Fruit fly (Drosophila melanogaster) whole organism, wandering third instar larva: ENCODE results near the gene CG9682.

ENCODE experiments used
- Abd-B ChIP-seq: fragments of >200 bp; optimal IDR thresholded peaks from 2 replicates; lab custom pipeline; 2017; ENCODE audit warnings: missing biosample characterization, missing genetic modification characterization
- CG32264 ChIP-seq: fragments of 200-800 bp; sonication (Bioruptor generic); optimal IDR thresholded peaks from 2 replicates; lab custom pipeline; 2016; ENCODE audit warnings: missing biosample characterization, missing genetic modification characterization
- CG9705 ChIP-seq: fragments of 200-800 bp; sonication (Bioruptor generic); optimal IDR thresholded peaks from 2 replicates; lab custom pipeline; 2018; ENCODE audit warnings: missing biosample characterization, mild to moderate bottlenecking, missing genetic modification characterization
- Dfd ChIP-seq: fragments of >200 bp; optimal IDR thresholded peaks from 2 replicates; lab custom pipeline; 2017; ENCODE audit warnings: missing biosample characterization, missing genetic modification characterization
- Dif ChIP-seq: fragments of 200-275, 200-300 bp; sonication (Bioruptor generic); optimal IDR thresholded peaks from 2 replicates; lab custom pipeline; 2018; ENCODE audit warnings: missing biosample characterization, missing genetic modification characterization; ENCODE audit not compliant: partially characterized antibody
- GATAd ChIP-seq: sonication (Bioruptor generic); optimal IDR thresholded peaks from 2 replicates; lab custom pipeline; 2016; ENCODE audit warnings: missing biosample characterization, missing genetic modification characterization
- HLH106 ChIP-seq: fragments of 200-800 bp; optimal IDR thresholded peaks from 3 replicates; lab custom pipeline; 2019; ENCODE audit warnings: missing biosample characterization, mild to moderate bottlenecking, missing genetic modification characterization, moderate library complexity
- Hnf4 ChIP-seq: fragments of 200-800 bp; sonication (Bioruptor generic); optimal IDR thresholded peaks from 2 replicates; lab custom pipeline; 2016; ENCODE audit warnings: missing biosample characterization, mild to moderate bottlenecking, missing genetic modification characterization
- Hr83 ChIP-seq: fragments of 200-300 bp; sonication (Bioruptor generic); optimal IDR thresholded peaks from 2 replicates; lab custom pipeline; 2016; ENCODE audit warnings: missing biosample characterization, mild to moderate bottlenecking, missing genetic modification characterization, moderate library complexity; ENCODE audit not compliant: poor library complexity, severe bottlenecking
- Jra ChIP-seq: sonication (Bioruptor generic); optimal IDR thresholded peaks from 2 replicates; lab custom pipeline; 2016; ENCODE audit warnings: missing biosample characterization, missing genetic modification characterization
- Mio ChIP-seq: sonication (Bioruptor generic); optimal IDR thresholded peaks from 2 replicates; lab custom pipeline; 2016; ENCODE audit warnings: missing biosample characterization, missing genetic modification characterization
- Myc ChIP-seq: fragments of >200 bp; optimal IDR thresholded peaks from 2 replicates; lab custom pipeline; 2017
- N ChIP-seq: fragments of >200 bp; optimal IDR thresholded peaks from 2 replicates; lab custom pipeline; 2018; ENCODE audit warnings: missing biosample characterization, missing external identifiers, missing genetic modification characterization
- OdsH ChIP-seq: fragments of 200-800 bp; sonication (Bioruptor generic); optimal IDR thresholded peaks from 2 replicates; lab custom pipeline; 2016; ENCODE audit warnings: missing biosample characterization, mild to moderate bottlenecking, missing genetic modification characterization
- Rel ChIP-seq, 2 experiments: fragments of 200-800 bp; sonication (Bioruptor generic) in 1 of 2; optimal IDR thresholded peaks; 2 replicates in 1 of 2; 3 replicates in 1 of 2; lab custom pipeline; 2016 to 2019; ENCODE audit warnings: mild to moderate bottlenecking in 2 of 2, missing biosample characterization in 2 of 2, missing genetic modification characterization in 2 of 2, moderate library complexity in 1 of 2
- Sp1 ChIP-seq: fragments of 200-800 bp; sonication (Bioruptor generic); optimal IDR thresholded peaks from 3 replicates; lab custom pipeline; 2019; ENCODE audit warnings: missing biosample characterization, mild to moderate bottlenecking, missing genetic modification characterization, moderate library complexity
- Vsx2 ChIP-seq: fragments of 200-300, 225-300 bp; sonication (Bioruptor generic); optimal IDR thresholded peaks from 2 replicates; lab custom pipeline; 2018; ENCODE audit warnings: missing biosample characterization, missing genetic modification characterization; ENCODE audit not compliant: partially characterized antibody
- br ChIP-seq: fragments of 200-800 bp; sonication (Bioruptor generic); optimal IDR thresholded peaks from 2 replicates; lab custom pipeline; 2016; ENCODE audit warnings: missing biosample characterization, missing genetic modification characterization
- brk ChIP-seq: fragments of 200-800 bp; sonication (Bioruptor generic); optimal IDR thresholded peaks from 2 replicates; lab custom pipeline; 2016; ENCODE audit warnings: missing biosample characterization, mild to moderate bottlenecking, missing genetic modification characterization
- dl ChIP-seq, 2 experiments: fragments of 175-275, 200-275 bp in 1 of 2; fragments of 200-275 bp in 1 of 2; sonication (Bioruptor generic); optimal IDR thresholded peaks; lab custom pipeline; 2018; ENCODE audit warnings: mild to moderate bottlenecking in 2 of 2, missing biosample characterization in 2 of 2, missing genetic modification characterization in 2 of 2, moderate library complexity in 2 of 2; ENCODE audit not compliant: partially characterized antibody in 2 of 2, insufficient read depth in 1 of 2
- ey ChIP-seq: fragments of 200-800 bp; sonication (Bioruptor generic); optimal IDR thresholded peaks from 2 replicates; lab custom pipeline; 2016; ENCODE audit warnings: missing biosample characterization, missing genetic modification characterization
- foxo ChIP-seq, 2 experiments: fragments of 200-800 bp; sonication (Bioruptor generic); optimal IDR thresholded peaks; 2 replicates in 1 of 2; 3 replicates in 1 of 2; lab custom pipeline; 2016 to 2017; ENCODE audit warnings: missing biosample characterization in 2 of 2, missing genetic modification characterization in 2 of 2
- fru ChIP-seq: fragments of 200-800 bp; sonication (Bioruptor generic); optimal IDR thresholded peaks from 3 replicates; lab custom pipeline; 2016; ENCODE audit warnings: missing biosample characterization, mild to moderate bottlenecking, missing genetic modification characterization
- h ChIP-seq: fragments of 200-800 bp; sonication (Bioruptor generic); optimal IDR thresholded peaks from 3 replicates; lab custom pipeline; 2016; ENCODE audit warnings: missing biosample characterization, mild to moderate bottlenecking, missing genetic modification characterization
- jim ChIP-seq: fragments of 175-275, 200-325 bp; sonication (Bioruptor generic); optimal IDR thresholded peaks from 2 replicates; lab custom pipeline; 2016; ENCODE audit warnings: missing biosample characterization, mild to moderate bottlenecking, missing genetic modification characterization
- pan ChIP-seq: fragments of >200 bp; optimal IDR thresholded peaks from 2 replicates; lab custom pipeline; 2017
- psq ChIP-seq: fragments of 200-800 bp; sonication (Bioruptor generic); optimal IDR thresholded peaks from 3 replicates; lab custom pipeline; 2017; ENCODE audit warnings: missing biosample characterization, mild to moderate bottlenecking, missing genetic modification characterization, moderate library complexity
- rgr ChIP-seq: fragments of 200-800 bp; sonication (Bioruptor generic); optimal IDR thresholded peaks from 3 replicates; lab custom pipeline; 2016; ENCODE audit warnings: missing biosample characterization, mild to moderate bottlenecking, missing genetic modification characterization
- sage ChIP-seq: fragments of 200-800 bp; sonication (Bioruptor generic); optimal IDR thresholded peaks from 2 replicates; lab custom pipeline; 2016; ENCODE audit warnings: missing biosample characterization, mild to moderate bottlenecking, missing genetic modification characterization
- sv ChIP-seq: fragments of 200-800 bp; sonication (Bioruptor generic); optimal IDR thresholded peaks from 3 replicates; lab custom pipeline; 2016; ENCODE audit warnings: missing biosample characterization, missing genetic modification characterization
- tai ChIP-seq: sonication (Bioruptor generic); optimal IDR thresholded peaks from 2 replicates; lab custom pipeline; 2016; ENCODE audit warnings: missing biosample characterization, missing genetic modification characterization
- usp ChIP-seq: fragments of >200 bp; optimal IDR thresholded peaks from 2 replicates; lab custom pipeline; 2017; ENCODE audit warnings: missing biosample characterization, missing genetic modification characterization
- woc ChIP-seq: sonication (Bioruptor generic); optimal IDR thresholded peaks from 2 replicates; lab custom pipeline; 2016; ENCODE audit warnings: missing biosample characterization, mild to moderate bottlenecking, missing genetic modification characterization

Gene CG9682

dm6 chr3R:30268733-30269132 is 18.0 kb downstream of the CG9682 start:
- TF ChIP-seq foxo (GFP tag; optimal IDR thresholded peaks at IDR 0.05; lab: Kevin White, UChicago): peak in 1 of 2 experiments; percentile 22
- TF ChIP-seq rgr (GFP tag; lab: Kevin White, UChicago): peak; percentile 9
- TF ChIP-seq Dfd (GFP tag; lab: Kevin White, UChicago): no peak
- no peak for TF ChIP-seq GATAd (GFP tag; lab: Kevin White, UChicago)
- TF ChIP-seq h (GFP tag; lab: Kevin White, UChicago): peak; percentile 16
- TF ChIP-seq ey (GFP tag; lab: Kevin White, UChicago): peak; percentile 17
- no peak for TF ChIP-seq sage (GFP tag; lab: Kevin White, UChicago)
- TF ChIP-seq CG32264 (GFP tag; lab: Kevin White, UChicago): no peak
- no peak for TF ChIP-seq dl (GFP tag; optimal IDR thresholded peaks at IDR 0.05; lab: Kevin White, UChicago; ENCODE audit: insufficient read depth in 1 of 2, partially characterized antibody in 2 of 2)
- TF ChIP-seq psq (GFP tag; lab: Kevin White, UChicago): peak; percentile 0
- TF ChIP-seq woc (GFP tag; lab: Kevin White, UChicago): peak; percentile 8
- TF ChIP-seq Dif: no peak
- no peak for TF ChIP-seq tai (GFP tag; lab: Kevin White, UChicago)
- TF ChIP-seq fru (GFP tag; lab: Kevin White, UChicago): peak; percentile 31

DNA sequence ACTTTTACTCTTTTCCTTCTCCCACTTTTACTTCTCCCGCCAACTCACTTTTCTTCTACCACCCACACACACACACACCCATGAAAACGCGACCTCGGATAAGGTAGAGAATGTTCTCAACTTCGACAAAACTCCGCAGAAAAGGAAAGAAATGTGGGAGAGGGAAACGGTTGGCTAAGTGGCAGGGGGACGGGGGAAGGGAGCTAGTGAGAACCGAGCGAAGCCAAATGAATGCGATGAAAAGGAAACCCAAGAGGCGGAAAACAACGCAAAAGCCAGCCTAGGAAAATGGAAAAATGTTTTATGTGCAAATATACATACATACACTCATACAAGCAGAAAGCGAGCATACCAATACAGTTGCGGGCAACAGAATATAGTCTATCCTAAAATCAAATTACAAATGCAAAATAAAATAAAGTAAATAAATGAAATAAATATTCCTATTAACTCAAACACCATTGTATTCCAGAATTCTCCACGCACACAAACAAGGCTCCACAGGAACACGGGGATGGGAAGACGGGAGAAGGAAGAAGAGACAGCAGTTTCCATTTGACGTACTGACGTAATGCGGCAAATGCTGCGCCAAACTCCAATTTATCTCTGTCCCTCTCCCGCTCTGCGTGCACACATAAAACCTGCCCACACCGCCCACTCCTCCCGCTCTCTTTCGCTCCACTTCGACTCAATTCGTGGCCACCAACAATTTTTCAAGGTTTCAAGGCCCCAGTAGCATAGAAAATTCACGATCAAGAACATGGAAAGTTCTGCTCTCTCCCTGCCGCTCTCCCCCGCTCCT is 19.8 kb downstream of the CG9682 start:
- TF ChIP-seq Dif (peak; percentile 10), sage (GFP tag; lab: Kevin White, UChicago) (no peak), rgr (GFP tag; lab: Kevin White, UChicago) (no peak), Sp1 (GFP tag; lab: Kevin White, UChicago) (peak; percentile 59), ey (GFP tag; lab: Kevin White, UChicago) (peak; percentile 5), foxo (GFP tag; optimal IDR thresholded peaks at IDR 0.05; lab: Kevin White, UChicago) (peak in 1 of 2 experiments; percentile 31), GATAd (GFP tag; lab: Kevin White, UChicago) (no peak), Dfd (GFP tag; lab: Kevin White, UChicago) (no peak), CG32264 (GFP tag; lab: Kevin White, UChicago) (no peak), br (GFP tag; lab: Kevin White, UChicago) (peak; percentile 35), brk (GFP tag; lab: Kevin White, UChicago) (peak; percentile 44), HLH106 (peak; percentile 29), woc (GFP tag; lab: Kevin White, UChicago) (peak; percentile 52)
- TF ChIP-seq, all 38 proteins: peak for 8

dm6 chr3R:30271120-30271467 is 20.4 kb downstream of the CG9682 start:
- peak; percentile 84 for TF ChIP-seq tai (GFP tag; lab: Kevin White, UChicago)
- TF ChIP-seq Dif: peak; percentile 60
- TF ChIP-seq sage (GFP tag; lab: Kevin White, UChicago): no peak
- peak; percentile 34 to 50 for TF ChIP-seq dl (GFP tag; optimal IDR thresholded peaks at IDR 0.05; lab: Kevin White, UChicago; ENCODE audit: insufficient read depth in 1 of 2, partially characterized antibody in 2 of 2)
- no peak for TF ChIP-seq foxo (GFP tag; optimal IDR thresholded peaks at IDR 0.05; lab: Kevin White, UChicago)
- peak; percentile 97 for TF ChIP-seq psq (GFP tag; lab: Kevin White, UChicago)
- TF ChIP-seq Hr83 (GFP tag; lab: Kevin White, UChicago): no peak
- TF ChIP-seq Myc: no peak
- peak; percentile 62 for TF ChIP-seq Vsx2 (GFP tag; lab: Kevin White, UChicago)
- TF ChIP-seq fru (GFP tag; lab: Kevin White, UChicago): peak; percentile 94
- no peak for TF ChIP-seq Rel (GFP tag; optimal IDR thresholded peaks at IDR 0.05; lab: Kevin White, UChicago)
- peak; percentile 28 for TF ChIP-seq Rel (tag; optimal IDR thresholded peaks at IDR 0.05; lab: Kevin White, UChicago)

DNA sequence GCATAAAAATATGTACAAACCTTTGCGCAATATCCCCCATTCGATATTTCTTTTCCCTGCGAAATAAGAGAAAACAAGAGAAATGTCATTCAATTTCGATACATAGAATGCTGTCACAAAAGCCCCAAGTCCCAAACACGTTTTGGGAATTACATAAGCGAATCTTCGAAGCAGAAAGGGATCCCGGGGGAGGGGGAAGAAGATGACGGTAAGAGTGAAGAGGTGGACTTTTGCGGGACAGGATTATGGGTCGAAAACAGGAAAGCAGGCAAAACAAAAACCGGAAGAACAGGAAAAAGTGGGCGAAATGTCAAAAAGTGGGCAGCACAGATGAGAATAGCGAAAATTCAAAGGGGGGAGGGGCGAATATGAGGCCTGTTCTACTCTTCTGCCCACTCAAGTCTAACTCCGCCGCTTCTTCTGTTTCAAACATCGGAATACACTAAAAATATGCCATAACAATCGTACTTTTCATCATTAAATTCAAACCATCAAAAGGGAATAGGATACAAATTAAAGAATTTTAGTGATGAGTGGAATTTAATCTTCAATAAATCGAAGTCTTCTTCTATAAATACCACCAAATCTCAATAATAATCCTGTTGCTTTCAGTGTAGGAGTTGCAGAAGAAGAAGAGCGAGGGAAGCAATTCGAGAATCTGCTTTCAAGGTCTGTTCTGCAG is 21.6 kb downstream of the CG9682 start:
- no peak for TF ChIP-seq jim (GFP tag; lab: Kevin White, UChicago)
- TF ChIP-seq pan (lab: Kevin White, UChicago): no peak
- peak; percentile 95 for TF ChIP-seq Hnf4 (GFP tag; lab: Kevin White, UChicago)
- no peak for TF ChIP-seq Dfd (GFP tag; lab: Kevin White, UChicago)
- peak; percentile 74 for TF ChIP-seq CG9705 (GFP tag; lab: Kevin White, UChicago)
- no peak for TF ChIP-seq usp
- peak in 1 of 2 experiments; percentile 25 for TF ChIP-seq dl (GFP tag; optimal IDR thresholded peaks at IDR 0.05; lab: Kevin White, UChicago; ENCODE audit: insufficient read depth in 1 of 2, partially characterized antibody in 2 of 2)
- TF ChIP-seq Jra (GFP tag; lab: Kevin White, UChicago): peak; percentile 90
- TF ChIP-seq rgr (GFP tag; lab: Kevin White, UChicago): peak; percentile 98
- TF ChIP-seq h (GFP tag; lab: Kevin White, UChicago): peak; percentile 98
- no peak for TF ChIP-seq Myc
- TF ChIP-seq Rel (GFP tag; optimal IDR thresholded peaks at IDR 0.05; lab: Kevin White, UChicago): peak; percentile 76
- peak; percentile 66 for TF ChIP-seq Rel (tag; optimal IDR thresholded peaks at IDR 0.05; lab: Kevin White, UChicago)
- peak; percentile 92 for TF ChIP-seq sage (GFP tag; lab: Kevin White, UChicago)
- TF ChIP-seq sv (GFP tag; lab: Kevin White, UChicago): no peak
- peak; percentile 92 for TF ChIP-seq tai (GFP tag; lab: Kevin White, UChicago)
- peak; percentile 98 for TF ChIP-seq ey (GFP tag; lab: Kevin White, UChicago)
- peak; percentile 54 for TF ChIP-seq Mio (GFP tag; lab: Kevin White, UChicago)
- TF ChIP-seq Vsx2 (GFP tag; lab: Kevin White, UChicago): peak; percentile 31
- peak; percentile 98 for TF ChIP-seq fru (GFP tag; lab: Kevin White, UChicago)
- peak; percentile 97 for TF ChIP-seq OdsH (GFP tag; lab: Kevin White, UChicago)
- TF ChIP-seq N (GFP tag; lab: Kevin White, UChicago): no peak
- TF ChIP-seq psq (GFP tag; lab: Kevin White, UChicago): peak; percentile 98
- no peak for TF ChIP-seq Abd-B
- peak; percentile 95 for TF ChIP-seq HLH106
- peak; percentile 84 to 98 for TF ChIP-seq foxo (GFP tag; optimal IDR thresholded peaks at IDR 0.05; lab: Kevin White, UChicago)
- peak; percentile 95 for TF ChIP-seq brk (GFP tag; lab: Kevin White, UChicago)
- TF ChIP-seq woc (GFP tag; lab: Kevin White, UChicago): peak; percentile 94
- peak; percentile 91 for TF ChIP-seq CG32264 (GFP tag; lab: Kevin White, UChicago)
- peak; percentile 21 for TF ChIP-seq GATAd (GFP tag; lab: Kevin White, UChicago)
